Worm (Caenorhabditis elegans) whole organism, young adult: ENCODE results near the gene Y38F2AR.10.

Experiments used
- F23B12.7 ChIP-seq: sonication (generic microtip); optimal IDR thresholded peaks from 2 replicates; lab custom pipeline; 2017; ENCODE audit warnings: missing genetic modification characterization, mild to moderate bottlenecking, missing compliant biosample characterization, antibody characterized with exemption, moderate library complexity; ENCODE audit not compliant: insufficient read depth
- T26A5.8 ChIP-seq: sonication (generic microtip); optimal IDR thresholded peaks from 2 replicates; lab custom pipeline; 2016; ENCODE audit warnings: missing genetic modification characterization, missing compliant biosample characterization
- him-1 ChIP-seq: sonication (generic microtip); optimal IDR thresholded peaks from 2 replicates; lab custom pipeline; 2016; ENCODE audit warnings: missing genotype, missing genetic modification reagents, missing genetic modification characterization, missing compliant biosample characterization
- pha-4 ChIP-seq: fragments of 150-350 bp; sonication (generic microtip); optimal IDR thresholded peaks from 2 replicates; lab custom pipeline; 2014; ENCODE audit warnings: missing biosample characterization, missing genetic modification reagents, missing genetic modification characterization

- no peak for TF ChIP-seq T26A5.8 (tag; lab: Kevin White, UChicago)
- TF ChIP-seq him-1, result no peak
- TF ChIP-seq F23B12.7 (tag; lab: Kevin White, UChicago), result peak; percentile 9
- TF ChIP-seq pha-4 (tag; lab: Kevin White, UChicago), result no peak
Measured at ce11 chrIV:2348862-2349321, 50.4 kb downstream of the Y38F2AR.10 start, which contains the start of the genes ppgn-1 and tftc-1.
